Worm (Caenorhabditis elegans): ENCODE data around the gene F36A4.3.

The F36A4.3 gene

DNA sequence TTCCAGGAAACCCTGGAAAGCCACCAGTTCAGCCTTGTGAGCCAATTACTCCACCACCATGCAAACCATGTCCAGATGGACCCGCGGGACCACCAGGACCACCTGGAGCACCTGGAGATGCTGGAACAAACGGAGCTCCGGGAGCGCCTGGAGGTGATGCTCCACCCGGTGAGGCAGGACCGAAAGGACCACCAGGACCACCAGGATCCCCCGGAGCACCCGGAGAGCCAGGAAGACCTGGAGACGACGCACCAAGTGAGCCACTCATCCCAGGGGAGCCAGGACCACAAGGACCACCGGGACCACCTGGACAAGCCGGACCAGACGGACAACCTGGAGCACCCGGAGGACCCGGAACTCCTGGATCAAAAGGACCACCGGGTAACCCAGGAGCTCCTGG lies 4.8 kb upstream of the F36A4.3 start:
- TF ChIP-seq ZK546.5 (tag; optimal IDR thresholded peaks at IDR 0.05) (no peak), mdl-1 (tag; optimal IDR thresholded peaks at IDR 0.05) (no peak), zag-1 (tag; optimal IDR thresholded peaks at IDR 0.05) (no peak)

DNA sequence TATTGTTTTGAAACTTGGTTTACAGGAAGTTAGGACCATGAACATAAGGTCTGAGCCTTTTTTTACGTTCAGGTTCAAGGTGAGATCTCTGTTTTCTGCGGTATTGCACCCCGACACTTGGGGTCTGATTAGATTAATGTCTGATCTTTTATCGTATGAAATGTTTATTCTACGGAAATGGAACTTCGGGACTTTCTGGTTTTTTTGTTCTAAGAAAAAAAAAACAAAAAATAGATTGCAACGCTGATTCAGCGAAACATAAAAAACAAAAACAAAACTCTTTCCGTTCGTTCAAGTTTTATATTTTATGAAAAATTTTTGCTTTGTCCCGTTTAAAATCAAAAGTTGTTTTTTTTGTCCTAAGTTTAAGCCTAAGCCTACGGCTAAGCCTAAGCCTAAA lies 4.2 kb upstream of the F36A4.3 start, which contains the start of gene F36A4.5:
Gene F36A4.5 (plus strand): TSS at position 301 of the 400 bp plus-strand sequence.
- TF ChIP-seq sem-4 (tag; optimal IDR thresholded peaks at IDR 0.05) (no peak), nhr-23 (tag; optimal IDR thresholded peaks at IDR 0.05) (no peak), lsy-2 (tag; optimal IDR thresholded peaks at IDR 0.05) (no peak), Y55F3AM.14 (GFP tag; optimal IDR thresholded peaks at IDR 0.05) (no peak), egl-27 (tag; optimal IDR thresholded peaks at IDR 0.05) (no peak), mab-5 (tag; optimal IDR thresholded peaks at IDR 0.05) (no peak), aly-2 (tag; optimal IDR thresholded peaks at IDR 0.05) (no peak)

ce11 chrIV:4265951-4266350 lies 3.5 kb upstream of the F36A4.3 start:
- no peak for TF ChIP-seq lin-39 (tag; optimal IDR thresholded peaks at IDR 0.05)
- TF ChIP-seq zag-1 (tag; optimal IDR thresholded peaks at IDR 0.05) = no peak
- TF ChIP-seq lsy-2 (tag; optimal IDR thresholded peaks at IDR 0.05) = no peak
- no peak for TF ChIP-seq Y55F3AM.14 (GFP tag; optimal IDR thresholded peaks at IDR 0.05)
- TF ChIP-seq mdl-1 (tag; optimal IDR thresholded peaks at IDR 0.05) = no peak

DNA sequence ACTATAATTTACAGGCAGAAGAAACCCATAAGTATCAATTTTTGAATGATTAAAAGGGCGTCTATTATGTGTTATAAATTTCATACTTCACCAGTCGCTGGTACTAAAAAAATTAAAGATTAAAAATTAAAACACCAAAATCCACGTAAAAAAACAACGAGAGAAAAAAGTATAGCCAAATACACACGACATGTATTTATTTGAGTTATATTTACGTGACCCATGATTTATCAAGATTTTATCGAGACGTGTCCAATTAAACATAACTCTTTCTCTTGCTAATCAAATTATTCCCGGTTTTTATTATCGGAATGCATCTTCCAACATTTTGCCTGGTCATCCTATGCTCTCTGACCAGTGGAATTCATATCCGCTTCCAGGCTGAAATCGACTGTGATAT lies 2.1 kb upstream of the F36A4.3 start, which contains the start of gene F36A4.4:
Gene F36A4.4 (plus strand): TSS at position 301 of the 400 bp plus-strand sequence.
- TF ChIP-seq ztf-4 (tag; optimal IDR thresholded peaks at IDR 0.05) (no peak), unc-62 (GFP tag; optimal IDR thresholded peaks at IDR 0.05) (no peak), mab-5 (tag; optimal IDR thresholded peaks at IDR 0.05) (no peak), crh-2 (tag; optimal IDR thresholded peaks at IDR 0.05) (no peak), nhr-77 (tag; optimal IDR thresholded peaks at IDR 0.05) (no peak), nhr-11 (tag; optimal IDR thresholded peaks at IDR 0.05) (no peak), nhr-23 (tag; optimal IDR thresholded peaks at IDR 0.05) (no peak), ceh-82 (tag; optimal IDR thresholded peaks at IDR 0.05) (no peak), nhr-129 (tag; optimal IDR thresholded peaks at IDR 0.05) (no peak), sma-9 (GFP tag; optimal IDR thresholded peaks at IDR 0.05) (no peak), sma-9 (tag; optimal IDR thresholded peaks at IDR 0.05) (no peak), sem-4 (tag; optimal IDR thresholded peaks at IDR 0.05) (no peak), nhr-25 (tag; optimal IDR thresholded peaks at IDR 0.05) (no peak)

ce11 chrIV:4270925-4271324 lies 1.5 kb downstream of the F36A4.3 start, which contains the start of gene F36A4.2:
Gene F36A4.2, plus strand, starts transcription at chrIV:4271225.
- no peak for TF ChIP-seq ztf-1 (GFP tag; conservative IDR thresholded peaks at IDR 0.05)
- TF ChIP-seq elt-3 (tag; optimal IDR thresholded peaks at IDR 0.05) = no peak
- no peak for TF ChIP-seq ztf-4 (tag; optimal IDR thresholded peaks at IDR 0.05)
- TF ChIP-seq aly-2 (tag; optimal IDR thresholded peaks at IDR 0.05) = no peak
- TF ChIP-seq lin-11 (tag; optimal IDR thresholded peaks at IDR 0.05) = no peak
- TF ChIP-seq nhr-12 (tag; optimal IDR thresholded peaks at IDR 0.05) = no peak
- no peak for TF ChIP-seq mbf-1 (tag; optimal IDR thresholded peaks at IDR 0.05)
- no peak for TF ChIP-seq mdl-1 (tag; optimal IDR thresholded peaks at IDR 0.05)
- TF ChIP-seq Y55F3AM.14 (GFP tag; optimal IDR thresholded peaks at IDR 0.05) = no peak
- TF ChIP-seq unc-55 (GFP tag; optimal IDR thresholded peaks at IDR 0.05) = no peak
- no peak for TF ChIP-seq lsy-2 (tag; optimal IDR thresholded peaks at IDR 0.05)

- TF ChIP-seq nhr-21 (tag; optimal IDR thresholded peaks at IDR 0.05) = no peak
- TF ChIP-seq sma-9 (GFP tag; optimal IDR thresholded peaks at IDR 0.05) = no peak
- TF ChIP-seq sma-9 (tag; optimal IDR thresholded peaks at IDR 0.05) = no peak
- no peak for TF ChIP-seq F13H6.1 (tag; optimal IDR thresholded peaks at IDR 0.05)
These were observed 2.8 kb downstream of the F36A4.3 start, which contains the start of gene F36A4.1 for ce11 chrIV:4272167-4272566. Gene F36A4.1, plus strand, starts transcription at chrIV:4272467.

DNA sequence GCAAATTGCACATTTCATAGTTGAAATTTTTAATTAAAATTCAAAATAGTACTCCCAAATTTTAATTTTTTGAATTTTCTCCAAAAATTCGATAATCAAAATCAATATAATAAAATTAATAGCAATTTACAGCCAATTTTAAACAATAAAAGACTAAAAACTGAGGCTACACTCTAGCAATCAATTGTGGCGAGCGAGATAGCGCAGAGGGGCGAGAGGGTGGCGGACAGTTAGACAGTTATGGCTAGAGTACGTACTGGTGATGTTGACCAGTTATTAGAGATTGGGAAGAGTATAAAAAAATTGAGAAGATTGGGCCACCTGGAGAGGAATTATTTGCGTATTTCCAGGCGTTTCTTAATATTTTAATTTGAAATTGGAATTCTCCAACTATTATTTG lies 8.3 kb downstream of the F36A4.3 start, which contains the start of gene nhr-78:
Gene nhr-78 (minus strand): TSS at position 182 of the 400 bp plus-strand sequence.
- TF ChIP-seq F13H6.1 (tag; optimal IDR thresholded peaks at IDR 0.05) = peak; percentile 37
- TF ChIP-seq sma-9 (GFP tag; optimal IDR thresholded peaks at IDR 0.05) = peak; percentile 5
- TF ChIP-seq sma-9 (tag; optimal IDR thresholded peaks at IDR 0.05) = no peak
- peak; percentile 14 for TF ChIP-seq C34F6.9 (tag; optimal IDR thresholded peaks at IDR 0.05)
- TF ChIP-seq nhr-23 (tag; optimal IDR thresholded peaks at IDR 0.05) = no peak
- peak; percentile 40 for TF ChIP-seq gmeb-1 (tag; optimal IDR thresholded peaks at IDR 0.05)
- TF ChIP-seq sem-4 (tag; optimal IDR thresholded peaks at IDR 0.05) = no peak
- peak; percentile 15 for TF ChIP-seq sma-3 (GFP tag; optimal IDR thresholded peaks at IDR 0.05)
